Fruit fly (Drosophila melanogaster): ENCODE results near the gene CG32301.

DNA sequence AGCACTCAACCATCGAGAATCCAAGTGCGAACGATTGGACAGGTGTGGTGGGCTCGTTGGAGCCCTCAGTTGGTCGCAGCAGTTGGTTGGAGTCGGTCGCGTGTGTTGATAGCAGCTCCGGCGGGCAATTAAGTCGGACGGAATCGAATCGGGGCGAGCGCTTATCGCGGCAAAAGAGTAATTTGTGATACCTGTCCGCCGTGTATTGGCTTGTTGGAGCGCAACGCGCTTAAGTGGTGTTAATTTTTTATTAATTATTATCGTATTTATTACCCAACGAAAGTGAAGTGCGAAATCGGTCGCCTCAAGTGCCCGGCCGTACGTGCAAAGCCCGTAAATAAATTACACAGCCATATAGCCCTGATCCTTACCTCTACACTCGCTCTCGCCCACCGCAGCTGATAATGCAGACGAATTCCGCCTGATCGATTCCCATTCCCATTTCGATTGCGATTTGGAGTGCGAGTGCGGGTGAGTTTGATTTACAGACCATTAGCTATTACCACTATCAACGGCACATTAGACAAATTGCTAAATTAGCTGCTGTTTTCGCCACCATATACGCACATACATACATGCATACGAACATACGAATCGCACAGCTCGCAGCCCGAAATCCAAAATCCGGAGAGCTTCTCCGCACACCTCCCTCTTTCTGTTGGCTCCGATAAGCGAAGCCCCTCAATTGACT lies 6.6 kb upstream of the CG32301 start, which contains the start of gene ACXD:
- TF ChIP-seq Sox15 (GFP tag; optimal IDR thresholded peaks at IDR 0.05) (no peak), fkh (GFP tag; optimal IDR thresholded peaks at IDR 0.05) (no peak), CG11762 (GFP tag; optimal IDR thresholded peaks at IDR 0.05; ENCODE audit: insufficient read depth) (no peak), fd59A (GFP tag; optimal IDR thresholded peaks at IDR 0.05) (no peak), Sox14 (GFP tag; optimal IDR thresholded peaks at IDR 0.05) (no peak), Hr39 (GFP tag; optimal IDR thresholded peaks at IDR 0.05) (no peak), fd85E (GFP tag; optimal IDR thresholded peaks at IDR 0.05) (no peak)
